Worm (Caenorhabditis elegans) whole organism, late embryonic: Measurements from ENCODE around the gene R12B2.3.

Source experiments
- C08G9.2 ChIP-seq: sonication (generic microtip); optimal IDR thresholded peaks from 2 replicates; lab custom pipeline; 2016; ENCODE audit warnings: mild to moderate bottlenecking, missing genetic modification characterization, moderate library complexity, missing compliant biosample characterization
- C38D4.7 ChIP-seq: fragments of 200-800 bp; sonication (Bioruptor generic); optimal IDR thresholded peaks from 2 replicates; lab custom pipeline; 2018; ENCODE audit warnings: mild to moderate bottlenecking, missing genetic modification characterization, moderate library complexity, missing compliant biosample characterization
- K09A11.1 ChIP-seq: sonication (generic microtip); optimal IDR thresholded peaks from 2 replicates; lab custom pipeline; 2017; ENCODE audit warnings: antibody characterized with exemption, mild to moderate bottlenecking, missing genetic modification characterization, missing compliant biosample characterization; ENCODE audit not compliant: insufficient read depth
- T23F11.4 ChIP-seq: fragments of 200-800 bp; sonication (Bioruptor generic); optimal IDR thresholded peaks from 2 replicates; lab custom pipeline; 2018; ENCODE audit warnings: mild to moderate bottlenecking, missing genetic modification characterization, missing compliant biosample characterization
- Y22D7AL.16 ChIP-seq: sonication (generic microtip); optimal IDR thresholded peaks from 2 replicates; lab custom pipeline; 2016; ENCODE audit warnings: missing genetic modification characterization, missing compliant biosample characterization
- ahr-1 ChIP-seq: sonication (generic microtip); optimal IDR thresholded peaks from 2 replicates; lab custom pipeline; 2016; ENCODE audit warnings: missing genetic modification characterization, missing compliant biosample characterization
- ceh-18 ChIP-seq: sonication (generic microtip); optimal IDR thresholded peaks from 2 replicates; lab custom pipeline; 2016; ENCODE audit warnings: missing genetic modification characterization, missing compliant biosample characterization
- ceh-2 ChIP-seq: sonication (generic microtip); optimal IDR thresholded peaks from 2 replicates; lab custom pipeline; 2016; ENCODE audit warnings: missing genotype, missing genetic modification characterization, missing compliant biosample characterization
- ceh-22 ChIP-seq: sonication (generic microtip); optimal IDR thresholded peaks from 2 replicates; lab custom pipeline; 2017; ENCODE audit warnings: missing biosample characterization, missing genetic modification characterization
- ceh-30 ChIP-seq: fragments of 150-350 bp; optimal IDR thresholded peaks from 2 replicates; lab custom pipeline; 2014; ENCODE audit warnings: missing biosample characterization, missing genetic modification characterization
- ceh-31 ChIP-seq: sonication (generic microtip); optimal IDR thresholded peaks from 2 replicates; lab custom pipeline; 2016; ENCODE audit warnings: missing genetic modification characterization, missing compliant biosample characterization
- ceh-9 ChIP-seq: sonication (generic microtip); optimal IDR thresholded peaks from 2 replicates; lab custom pipeline; 2016; ENCODE audit warnings: mild to moderate bottlenecking, missing genetic modification characterization, inconsistent platforms, missing compliant biosample characterization
- che-1 ChIP-seq: sonication (generic microtip); optimal IDR thresholded peaks from 2 replicates; lab custom pipeline; 2016; ENCODE audit warnings: mild to moderate bottlenecking, missing genetic modification characterization, missing compliant biosample characterization
- dmd-4 ChIP-seq: sonication (generic microtip); optimal IDR thresholded peaks from 2 replicates; lab custom pipeline; 2016; ENCODE audit warnings: borderline replicate concordance, missing genetic modification characterization, missing compliant biosample characterization
- ets-4 ChIP-seq: sonication (generic microtip); optimal IDR thresholded peaks from 2 replicates; lab custom pipeline; 2016; ENCODE audit warnings: missing genetic modification characterization, missing compliant biosample characterization
- fax-1 ChIP-seq: sonication (generic microtip); optimal IDR thresholded peaks from 2 replicates; lab custom pipeline; 2016; ENCODE audit warnings: missing genotype, missing genetic modification characterization, missing compliant biosample characterization
- fkh-6 ChIP-seq: sonication (generic microtip); optimal IDR thresholded peaks from 2 replicates; lab custom pipeline; 2016; ENCODE audit warnings: missing genetic modification characterization, missing compliant biosample characterization
- hlh-15 ChIP-seq: sonication (generic microtip); optimal IDR thresholded peaks from 2 replicates; lab custom pipeline; 2016; ENCODE audit warnings: missing genetic modification characterization, missing compliant biosample characterization
- hlh-8 ChIP-seq: sonication (generic microtip); optimal IDR thresholded peaks from 2 replicates; lab custom pipeline; 2016; ENCODE audit warnings: missing genotype, missing genetic modification characterization, missing compliant biosample characterization
- mec-3 ChIP-seq: sonication (generic microtip); optimal IDR thresholded peaks from 2 replicates; lab custom pipeline; 2016; ENCODE audit warnings: borderline replicate concordance, missing genetic modification characterization, missing compliant biosample characterization
- nfya-1 ChIP-seq: sonication (generic microtip); optimal IDR thresholded peaks from 2 replicates; lab custom pipeline; 2017; ENCODE audit warnings: missing genetic modification characterization, mild to moderate bottlenecking, missing compliant biosample characterization, antibody characterized with exemption, moderate library complexity
- npax-4 ChIP-seq: sonication (generic microtip); optimal IDR thresholded peaks from 2 replicates; lab custom pipeline; 2016; ENCODE audit warnings: missing genetic modification characterization, missing compliant biosample characterization
- pag-3 ChIP-seq: sonication (generic microtip); optimal IDR thresholded peaks from 2 replicates; lab custom pipeline; 2016; ENCODE audit warnings: missing compliant biosample characterization, missing genetic modification characterization, borderline replicate concordance
- pax-1 ChIP-seq: fragments of 150-350 bp; optimal IDR thresholded peaks from 2 replicates; lab custom pipeline; 2014; ENCODE audit warnings: missing biosample characterization, missing genetic modification characterization
- sox-4 ChIP-seq: sonication (generic microtip); optimal IDR thresholded peaks from 2 replicates; lab custom pipeline; 2017; ENCODE audit warnings: mild to moderate bottlenecking, missing genetic modification characterization, inconsistent platforms, missing compliant biosample characterization
- unc-3 ChIP-seq, 2 experiments: fragments of 200-800 bp in 1 of 2; sonication (Bioruptor generic) in 1 of 2; sonication (generic microtip) in 1 of 2; conservative IDR thresholded peaks in 1 of 2; optimal IDR thresholded peaks in 1 of 2; 2 replicates each; pipeline versions ENCODE4 v1.3.6 to Lab custom; 2016 to 2022; ENCODE audit warnings: missing compliant biosample characterization in 2 of 2, missing genetic modification characterization in 2 of 2, missing genetic modification reagents in 1 of 2
- unc-42 ChIP-seq: sonication (generic microtip); optimal IDR thresholded peaks from 2 replicates; lab custom pipeline; 2016; ENCODE audit warnings: missing genotype, missing genetic modification characterization, missing compliant biosample characterization
- zip-5 ChIP-seq: sonication (generic microtip); optimal IDR thresholded peaks from 2 replicates; lab custom pipeline; 2016; ENCODE audit warnings: missing genetic modification characterization, missing compliant biosample characterization

R12B2.3 gene

ce11 chrIII:5822816-5823215, 17.4 kb downstream of the R12B2.3 start:
- TF ChIP-seq unc-42 (tag; lab: Kevin White, UChicago) (peak; percentile 63), ceh-30 (no peak), unc-3 (GFP tag; conservative IDR thresholded peaks at IDR 0.05; lab: Robert Waterston, UW) (no peak), unc-3 (tag; optimal IDR thresholded peaks at IDR 0.05; lab: Kevin White, UChicago) (no peak), C08G9.2 (tag; lab: Kevin White, UChicago) (no peak), ceh-22 (tag; lab: Kevin White, UChicago) (no peak)
- TF ChIP-seq, all 69 proteins: peak for 1

- no peak for TF ChIP-seq pax-1
- no peak for TF ChIP-seq nfya-1
- TF ChIP-seq zip-5 (tag; lab: Kevin White, UChicago) = no peak
- TF ChIP-seq hlh-8 (tag; lab: Kevin White, UChicago) = no peak
- TF ChIP-seq dmd-4 (tag; lab: Kevin White, UChicago) = no peak
- TF ChIP-seq che-1 (tag; lab: Kevin White, UChicago) = no peak
- no peak for TF ChIP-seq K09A11.1 (tag; lab: Kevin White, UChicago)
- no peak for TF ChIP-seq fkh-6
- no peak for TF ChIP-seq sox-4 (tag; lab: Kevin White, UChicago)
- TF ChIP-seq npax-4 (tag; lab: Kevin White, UChicago) = no peak
- TF ChIP-seq hlh-15 (tag; lab: Kevin White, UChicago) = no peak
Measured at ce11 chrIII:5823617-5824016, 18.2 kb downstream of the R12B2.3 start, which contains the start of gene R12B2.8. TSS of gene R12B2.8 (plus strand) at chrIII:5823917.

ce11 chrIII:5824450-5824972, 19.1 kb downstream of the R12B2.3 start:
- TF ChIP-seq pag-3 (tag; lab: Kevin White, UChicago) (no peak), ceh-31 (tag; lab: Kevin White, UChicago) (peak; percentile 26), mec-3 (no peak)

ce11 chrIII:5826895-5827437, 21.6 kb downstream of the R12B2.3 start:
- TF ChIP-seq ets-4 (tag; lab: Kevin White, UChicago) (peak; percentile 19), ahr-1 (tag; lab: Kevin White, UChicago) (no peak), unc-42 (tag; lab: Kevin White, UChicago) (peak; percentile 95)

ce11 chrIII:5828065-5828464, 22.7 kb downstream of the R12B2.3 start:
- TF ChIP-seq ceh-9 (tag; lab: Kevin White, UChicago) = no peak
- TF ChIP-seq che-1 (tag; lab: Kevin White, UChicago) = peak; percentile 23
- no peak for TF ChIP-seq ceh-18
- no peak for TF ChIP-seq unc-42 (tag; lab: Kevin White, UChicago)
- TF ChIP-seq C38D4.7 (GFP tag; lab: Kevin White, UChicago) = no peak
- no peak for TF ChIP-seq T23F11.4 (GFP tag; lab: Kevin White, UChicago)

ce11 chrIII:5832442-5832841, 27.1 kb downstream of the R12B2.3 start:
- no peak for TF ChIP-seq ceh-31 (tag; lab: Kevin White, UChicago)
- TF ChIP-seq zip-5 (tag; lab: Kevin White, UChicago) = no peak
- TF ChIP-seq Y22D7AL.16 (tag; lab: Kevin White, UChicago) = no peak

DNA sequence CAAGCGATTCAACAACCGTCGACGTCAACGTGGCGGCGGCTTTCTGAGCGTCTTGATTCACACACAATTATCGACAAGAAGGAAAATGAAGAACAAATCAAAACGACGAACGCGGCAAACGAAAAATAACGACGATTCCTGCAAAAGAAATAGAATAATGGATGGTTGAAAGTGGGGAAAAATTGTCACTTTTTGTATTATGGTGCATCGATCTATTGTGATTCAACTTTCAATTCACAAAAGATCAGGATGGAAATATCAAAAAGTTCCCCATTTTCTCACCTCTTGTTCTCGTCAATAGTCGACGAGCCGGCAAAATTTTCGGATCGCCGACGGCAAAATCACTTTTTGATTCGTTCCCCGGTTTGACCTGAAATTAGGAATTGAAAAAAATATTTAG, 28.0 kb downstream of the R12B2.3 start, which contains the start of the genes R12B2.13 and mdt-15:
R12B2.13 (minus strand) TSS at position 101 of the 400 bp plus-strand sequence.
mdt-15 (minus strand) TSS at position 376 of the 400 bp plus-strand sequence.
- TF ChIP-seq ceh-2 (tag; lab: Kevin White, UChicago) = no peak
- no peak for TF ChIP-seq fax-1 (tag; lab: Kevin White, UChicago)
- no peak for TF ChIP-seq nfya-1
